Worm (Caenorhabditis elegans): ENCODE data around the gene F40F8.3.

ce11 chrII:11126312-11127000, 2.6 kb upstream of the F40F8.3 start, which contains the start of the genes rps-9 and lsm-1:
- TF ChIP-seq lsy-2 (tag; optimal IDR thresholded peaks at IDR 0.05) (peak; percentile 95), ces-1 (GFP tag; optimal IDR thresholded peaks at IDR 0.05) (peak; percentile 44), pha-4 (tag; optimal IDR thresholded peaks at IDR 0.05) (no peak)

Data from whole organism, mixed stage, embryonic.